Worm (Caenorhabditis elegans): Measurements from ENCODE around the gene srh-246.

DNA sequence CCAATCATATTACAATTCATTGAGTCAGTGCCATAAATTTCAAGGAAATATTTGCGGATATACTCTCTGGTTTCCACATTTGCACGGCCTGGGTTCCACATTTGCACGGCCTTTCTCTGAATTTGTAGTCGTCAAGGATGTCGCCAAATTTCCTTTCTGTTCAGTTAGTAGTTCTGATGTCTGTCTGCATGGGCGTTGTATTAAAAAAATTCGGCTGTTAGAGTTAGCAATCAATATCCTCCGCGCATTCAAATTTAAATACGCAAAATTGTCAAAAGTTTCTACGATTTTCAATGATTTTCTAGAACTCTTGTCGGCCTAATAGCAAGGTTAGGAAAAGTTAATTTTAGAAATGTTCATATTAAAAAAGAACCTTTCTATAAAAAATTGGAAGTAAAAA, 38.3 kb upstream of the srh-246 start, which contains the start of gene srj-52:
- TF ChIP-seq elt-2 (tag; optimal IDR thresholded peaks at IDR 0.05): no peak
- no peak for TF ChIP-seq jun-1 (tag; optimal IDR thresholded peaks at IDR 0.05)
- TF ChIP-seq fkh-4 (tag; optimal IDR thresholded peaks at IDR 0.05; ENCODE audit: borderline replicate concordance): no peak
- no peak for TF ChIP-seq ztf-11 (tag; optimal IDR thresholded peaks at IDR 0.05)
- TF ChIP-seq nhr-12 (tag; optimal IDR thresholded peaks at IDR 0.05): no peak
- no peak for TF ChIP-seq ama-1 (optimal IDR thresholded peaks at IDR 0.05)
- no peak for TF ChIP-seq nhr-77 (tag; optimal IDR thresholded peaks at IDR 0.05)
- no peak for TF ChIP-seq lsy-2 (tag; optimal IDR thresholded peaks at IDR 0.05)
- TF ChIP-seq irx-1 (tag; optimal IDR thresholded peaks at IDR 0.05): no peak
- no peak for TF ChIP-seq alr-1 (tag; optimal IDR thresholded peaks at IDR 0.05; ENCODE audit: borderline replicate concordance)
- TF ChIP-seq snpc-4 (tag; optimal IDR thresholded peaks at IDR 0.05): no peak
- TF ChIP-seq lin-39 (tag; optimal IDR thresholded peaks at IDR 0.05): no peak
- no peak for TF ChIP-seq aha-1 (tag; optimal IDR thresholded peaks at IDR 0.05)
